Worm (Caenorhabditis elegans): Measurements from ENCODE around the gene arrd-22.
"Not testable (repeated sequence)": the region's sequence is repeated elsewhere in the genome, so short reads cannot be mapped to it uniquely, and the experiment has no call there.

The arrd-22 gene

DNA sequence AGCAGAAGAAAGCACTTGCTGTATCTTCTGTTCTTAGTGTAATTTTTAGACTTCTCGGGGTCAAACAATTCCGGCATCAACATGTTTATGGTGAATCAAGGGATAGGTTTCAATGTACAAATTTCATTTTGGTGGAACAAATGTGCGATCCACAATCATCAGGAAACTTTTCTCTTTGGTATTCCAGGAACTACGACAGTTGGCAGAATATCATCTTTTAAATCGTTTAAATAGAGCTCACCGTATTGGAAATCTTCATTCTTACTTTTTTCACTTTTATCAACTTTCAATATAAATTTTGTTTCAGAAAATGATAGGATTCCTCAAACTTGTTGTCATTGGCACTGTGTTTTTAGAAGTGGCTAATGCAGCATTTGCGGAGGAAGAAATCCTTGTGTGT, 13.6 kb upstream of the arrd-22 start, which contains the start of gene T20D4.12:
TSS of gene T20D4.12 (plus strand) at position 301 of the 400 bp plus-strand sequence.
- TF ChIP-seq ztf-23 (GFP tag; IDR thresholded peaks at IDR 0.05); klf-2 (GFP tag; conservative IDR thresholded peaks at IDR 0.05); flt-1 (GFP tag; IDR thresholded peaks at IDR 0.05): not testable (repeated sequence)

DNA sequence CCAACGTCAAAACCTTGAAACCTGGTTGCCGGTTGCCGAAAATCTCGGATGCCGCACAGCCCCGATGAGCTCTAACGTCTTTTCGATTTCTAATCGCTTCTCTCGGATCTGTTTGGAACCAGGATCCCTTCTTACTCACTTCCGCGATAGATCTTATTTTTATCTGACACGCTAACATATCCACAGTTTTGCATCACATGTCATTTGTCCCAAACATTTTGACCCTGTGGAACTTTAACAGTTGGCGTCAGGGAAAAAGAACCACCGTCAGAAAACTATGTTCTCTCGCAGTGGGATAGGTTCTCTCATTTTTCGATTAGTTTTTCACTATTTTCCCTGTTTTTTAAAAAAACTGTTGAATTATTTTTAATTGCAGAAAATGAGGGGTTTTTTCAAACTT, 12.0 kb upstream of the arrd-22 start, which contains the start of gene T20D4.11:
TSS of gene T20D4.11 (plus strand) at position 377 of the 400 bp plus-strand sequence.
- no peak for TF ChIP-seq klf-2 (GFP tag; conservative IDR thresholded peaks at IDR 0.05)
- TF ChIP-seq ztf-29 (GFP tag; IDR thresholded peaks at IDR 0.05), result no peak
- TF ChIP-seq ref-1 (GFP tag; conservative IDR thresholded peaks at IDR 0.05), result no peak
- TF ChIP-seq med-1 (GFP tag; optimal IDR thresholded peaks at IDR 0.05; ENCODE audit: insufficient read depth), result no peak
- TF ChIP-seq T22C8.4 (GFP tag; IDR thresholded peaks at IDR 0.05), result no peak
- no peak for TF ChIP-seq flt-1 (GFP tag; IDR thresholded peaks at IDR 0.05)
- TF ChIP-seq tab-1 (GFP tag; IDR thresholded peaks at IDR 0.05), result no peak
- TF ChIP-seq cog-1 (tag; optimal IDR thresholded peaks at IDR 0.05), result no peak
- TF ChIP-seq ztf-23 (GFP tag; IDR thresholded peaks at IDR 0.05), result no peak

DNA sequence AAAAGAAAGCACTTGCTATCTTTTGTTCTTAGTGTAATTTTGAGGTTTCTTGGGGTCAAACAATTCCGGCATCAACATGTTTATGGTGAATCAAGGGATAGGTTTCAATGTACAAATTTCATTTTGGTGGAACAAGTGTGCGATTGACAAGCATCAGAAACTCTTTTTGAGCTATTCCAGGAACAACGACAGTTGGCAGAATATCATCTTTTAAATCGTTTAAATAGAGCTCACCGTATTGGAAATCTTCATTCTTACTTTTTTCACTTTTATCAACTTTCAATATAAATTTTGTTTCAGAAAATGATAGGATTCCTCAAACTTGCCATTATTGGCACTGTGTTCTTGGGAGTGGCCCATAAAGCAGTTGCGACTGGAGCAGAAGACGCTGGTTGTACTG, 10.4 kb upstream of the arrd-22 start, which contains the start of gene T20D4.10:
TSS of gene T20D4.10 (plus strand) at position 301 of the 400 bp plus-strand sequence.
- not testable (repeated sequence) for TF ChIP-seq klf-2 (GFP tag; conservative IDR thresholded peaks at IDR 0.05); ref-1 (GFP tag; conservative IDR thresholded peaks at IDR 0.05); ztf-29 (GFP tag; IDR thresholded peaks at IDR 0.05)

DNA sequence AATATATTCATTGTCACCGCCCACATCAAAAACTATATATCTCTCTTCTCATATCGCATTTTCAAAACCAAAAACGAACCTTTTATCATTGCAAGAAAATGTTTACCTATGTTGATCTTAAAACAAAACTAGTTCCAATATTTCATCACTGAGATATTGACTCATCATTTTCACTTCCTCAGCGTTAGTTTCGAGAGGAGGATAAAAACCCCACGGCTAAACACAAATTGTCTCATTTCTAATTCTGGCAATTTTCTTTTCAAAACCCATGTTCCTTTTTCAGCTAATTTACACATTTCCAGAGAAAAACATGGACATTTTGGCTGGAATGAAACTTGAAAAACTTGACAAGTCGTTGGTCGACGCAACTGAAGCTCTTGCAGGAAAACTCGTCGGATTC, 1.7 kb upstream of the arrd-22 start, which contains the start of gene T20D4.7:
TSS of gene T20D4.7 (plus strand) at position 301 of the 400 bp plus-strand sequence.
- TF ChIP-seq flt-1 (GFP tag; IDR thresholded peaks at IDR 0.05), result no peak
- no peak for TF ChIP-seq klf-2 (GFP tag; conservative IDR thresholded peaks at IDR 0.05)
- TF ChIP-seq cog-1 (tag; optimal IDR thresholded peaks at IDR 0.05), result no peak
- no peak for TF ChIP-seq ztf-23 (GFP tag; IDR thresholded peaks at IDR 0.05)
- TF ChIP-seq med-1 (GFP tag; optimal IDR thresholded peaks at IDR 0.05; ENCODE audit: insufficient read depth), result no peak
- TF ChIP-seq ztf-29 (GFP tag; IDR thresholded peaks at IDR 0.05), result no peak
- no peak for TF ChIP-seq T22C8.4 (GFP tag; IDR thresholded peaks at IDR 0.05)

DNA sequence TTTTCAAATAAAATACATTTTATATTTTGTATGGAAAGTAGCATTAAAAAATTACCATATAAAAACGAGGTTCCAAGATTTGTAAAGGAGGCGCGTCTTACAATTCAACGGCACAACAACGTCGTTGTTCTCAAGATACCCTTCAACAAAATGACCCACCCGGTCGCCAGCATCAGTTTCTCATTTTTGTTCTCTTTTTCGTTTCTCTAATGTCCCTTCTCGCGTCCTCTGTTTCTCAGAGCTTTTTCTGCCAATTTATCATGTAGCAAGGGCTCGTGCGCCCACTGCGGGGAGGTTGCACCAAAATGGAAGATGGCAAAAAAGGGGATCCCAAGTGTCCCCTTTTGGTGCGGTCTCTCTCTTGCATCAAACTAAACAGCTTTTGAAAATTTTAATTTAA, 822 bp upstream of the arrd-22 start:
- TF ChIP-seq klf-2 (GFP tag; conservative IDR thresholded peaks at IDR 0.05), result no peak
- TF ChIP-seq tab-1 (GFP tag; IDR thresholded peaks at IDR 0.05), result no peak
- TF ChIP-seq cog-1 (tag; optimal IDR thresholded peaks at IDR 0.05), result no peak
- no peak for TF ChIP-seq T22C8.4 (GFP tag; IDR thresholded peaks at IDR 0.05)
- TF ChIP-seq ztf-23 (GFP tag; IDR thresholded peaks at IDR 0.05), result no peak
- no peak for TF ChIP-seq ztf-29 (GFP tag; IDR thresholded peaks at IDR 0.05)
- no peak for TF ChIP-seq flt-1 (GFP tag; IDR thresholded peaks at IDR 0.05)
- TF ChIP-seq med-1 (GFP tag; optimal IDR thresholded peaks at IDR 0.05; ENCODE audit: insufficient read depth), result no peak
- TF ChIP-seq ref-1 (GFP tag; conservative IDR thresholded peaks at IDR 0.05), result no peak

DNA sequence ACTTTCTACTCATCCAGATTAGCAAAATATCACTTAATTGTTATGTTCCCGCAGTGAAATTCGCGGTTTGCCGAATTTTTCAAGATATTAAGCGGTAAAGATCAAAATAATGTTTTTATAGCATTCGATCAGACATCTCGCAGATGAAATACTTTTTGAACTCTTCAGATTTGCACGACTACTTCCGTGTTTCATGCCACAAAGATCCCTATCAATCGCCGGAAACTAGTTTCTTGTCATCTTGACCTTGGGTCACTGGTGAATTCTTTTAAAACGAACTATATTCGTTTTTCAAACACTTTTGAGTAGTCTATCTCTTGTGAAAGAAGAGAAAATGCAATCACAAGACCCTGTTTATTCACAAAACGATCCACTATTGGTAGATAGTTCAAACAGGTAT, 2.7 kb downstream of the arrd-22 start, which contains the start of gene txt-11:
TSS of gene txt-11 (plus strand) at position 301 of the 400 bp plus-strand sequence.
- TF ChIP-seq T22C8.4 (GFP tag; IDR thresholded peaks at IDR 0.05) (no peak), med-1 (GFP tag; optimal IDR thresholded peaks at IDR 0.05; ENCODE audit: insufficient read depth) (no peak), tab-1 (GFP tag; IDR thresholded peaks at IDR 0.05) (no peak), ztf-23 (GFP tag; IDR thresholded peaks at IDR 0.05) (no peak), cog-1 (tag; optimal IDR thresholded peaks at IDR 0.05) (no peak), ztf-29 (GFP tag; IDR thresholded peaks at IDR 0.05) (no peak), klf-2 (GFP tag; conservative IDR thresholded peaks at IDR 0.05) (no peak), flt-1 (GFP tag; IDR thresholded peaks at IDR 0.05) (no peak), ref-1 (GFP tag; conservative IDR thresholded peaks at IDR 0.05) (no peak)

DNA sequence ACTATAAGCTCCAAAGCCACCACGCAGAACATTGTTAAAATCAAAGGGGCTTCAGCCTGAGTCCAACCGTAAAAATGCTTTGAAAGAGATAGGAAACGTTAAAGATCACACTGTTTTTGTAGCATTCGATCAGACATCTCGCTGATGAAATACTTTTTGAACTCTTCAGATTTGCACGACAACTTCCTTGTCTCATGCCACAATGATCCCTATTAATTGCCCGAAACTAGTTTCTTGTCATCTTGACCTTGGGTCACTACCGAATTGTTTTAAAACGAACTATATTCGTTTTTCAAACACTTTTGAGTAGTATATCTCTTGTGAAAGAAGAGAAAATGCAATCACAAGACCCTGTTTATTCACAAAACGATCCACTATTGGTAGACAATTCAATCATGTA, 7.6 kb downstream of the arrd-22 start, which contains the start of gene T20D4.3:
TSS of gene T20D4.3 (plus strand) at position 301 of the 400 bp plus-strand sequence.
- TF ChIP-seq T22C8.4 (GFP tag; IDR thresholded peaks at IDR 0.05), result no peak
- TF ChIP-seq med-1 (GFP tag; optimal IDR thresholded peaks at IDR 0.05; ENCODE audit: insufficient read depth), result no peak
- TF ChIP-seq ztf-23 (GFP tag; IDR thresholded peaks at IDR 0.05), result no peak
- TF ChIP-seq cog-1 (tag; optimal IDR thresholded peaks at IDR 0.05), result no peak
- no peak for TF ChIP-seq ztf-29 (GFP tag; IDR thresholded peaks at IDR 0.05)
- no peak for TF ChIP-seq klf-2 (GFP tag; conservative IDR thresholded peaks at IDR 0.05)
- TF ChIP-seq flt-1 (GFP tag; IDR thresholded peaks at IDR 0.05), result no peak
- no peak for TF ChIP-seq ref-1 (GFP tag; conservative IDR thresholded peaks at IDR 0.05)
- TF ChIP-seq tab-1 (GFP tag; IDR thresholded peaks at IDR 0.05), result no peak

DNA sequence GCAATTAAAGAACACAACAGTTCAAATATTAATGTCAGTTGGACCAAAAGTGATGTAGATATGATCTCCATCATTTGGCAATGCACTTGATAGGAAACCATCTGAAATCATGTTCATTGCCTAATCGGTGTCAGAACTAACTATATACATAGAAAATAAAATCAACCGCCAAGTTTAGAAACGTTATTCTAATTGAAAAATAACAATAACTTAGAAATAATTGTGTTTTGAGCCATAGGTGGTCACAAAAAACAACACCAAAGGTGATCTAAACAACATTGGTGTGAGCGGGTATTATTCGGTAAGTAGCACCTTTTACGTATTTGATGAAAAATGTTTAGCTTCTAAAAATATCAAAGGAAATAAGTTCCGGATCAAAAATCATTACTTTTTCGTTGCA, 14.0 kb downstream of the arrd-22 start, which contains the start of gene srab-21:
TSS of gene srab-21 (minus strand) at position 101 of the 400 bp plus-strand sequence.
- no peak for TF ChIP-seq cog-1 (tag; optimal IDR thresholded peaks at IDR 0.05)
- no peak for TF ChIP-seq ztf-29 (GFP tag; IDR thresholded peaks at IDR 0.05)
- no peak for TF ChIP-seq tab-1 (GFP tag; IDR thresholded peaks at IDR 0.05)
- TF ChIP-seq ref-1 (GFP tag; conservative IDR thresholded peaks at IDR 0.05), result no peak

DNA sequence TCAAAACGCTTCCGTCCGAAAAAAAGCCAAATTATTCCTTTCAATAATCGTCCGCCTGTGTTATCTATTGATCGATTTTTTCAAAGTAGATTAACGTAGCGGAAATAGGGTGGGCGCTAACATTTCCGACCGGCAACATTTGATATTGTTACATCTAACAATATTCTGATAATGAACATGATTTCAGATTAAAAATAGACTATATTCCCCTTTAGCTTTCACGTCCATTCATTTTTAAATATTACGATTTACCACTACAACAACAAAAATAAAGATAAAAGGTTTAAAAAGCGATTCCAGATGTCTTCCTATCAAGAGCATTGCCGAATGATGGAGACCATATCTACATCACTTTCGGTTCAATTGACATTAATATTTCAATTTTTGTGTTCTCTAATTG, 15.8 kb downstream of the arrd-22 start, which contains the start of gene srab-22:
TSS of gene srab-22 (plus strand) at position 301 of the 400 bp plus-strand sequence.
- no peak for TF ChIP-seq T22C8.4 (GFP tag; IDR thresholded peaks at IDR 0.05)
- no peak for TF ChIP-seq cog-1 (tag; optimal IDR thresholded peaks at IDR 0.05)
- no peak for TF ChIP-seq klf-2 (GFP tag; conservative IDR thresholded peaks at IDR 0.05)
- no peak for TF ChIP-seq ztf-29 (GFP tag; IDR thresholded peaks at IDR 0.05)
- TF ChIP-seq ztf-23 (GFP tag; IDR thresholded peaks at IDR 0.05), result no peak
- no peak for TF ChIP-seq flt-1 (GFP tag; IDR thresholded peaks at IDR 0.05)
- TF ChIP-seq ref-1 (GFP tag; conservative IDR thresholded peaks at IDR 0.05), result no peak
- TF ChIP-seq med-1 (GFP tag; optimal IDR thresholded peaks at IDR 0.05; ENCODE audit: insufficient read depth), result no peak
- TF ChIP-seq tab-1 (GFP tag; IDR thresholded peaks at IDR 0.05), result no peak

DNA sequence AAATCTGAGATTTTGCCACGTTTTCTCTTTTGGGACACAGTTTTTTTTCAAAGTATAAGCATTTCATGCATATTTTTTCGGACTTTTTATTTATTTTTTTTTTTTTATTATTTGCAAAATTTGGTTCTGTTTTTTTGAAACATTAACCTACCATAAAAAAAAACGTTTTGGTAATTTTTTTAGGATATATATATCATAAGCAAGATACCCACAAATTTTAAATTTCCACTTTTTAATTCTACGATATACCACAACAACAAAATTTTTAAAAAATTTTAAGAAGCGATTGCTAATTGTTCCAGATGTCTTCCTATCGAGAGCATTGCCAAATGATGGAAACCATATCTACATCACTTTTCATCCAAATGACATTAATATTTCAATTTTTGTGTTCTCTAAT, 18.4 kb downstream of the arrd-22 start, which contains the start of gene srab-20:
TSS of gene srab-20 (plus strand) at position 301 of the 400 bp plus-strand sequence.
- no peak for TF ChIP-seq cog-1 (tag; optimal IDR thresholded peaks at IDR 0.05)
- TF ChIP-seq ref-1 (GFP tag; conservative IDR thresholded peaks at IDR 0.05), result no peak
- no peak for TF ChIP-seq ztf-23 (GFP tag; IDR thresholded peaks at IDR 0.05)
- no peak for TF ChIP-seq T22C8.4 (GFP tag; IDR thresholded peaks at IDR 0.05)
- no peak for TF ChIP-seq flt-1 (GFP tag; IDR thresholded peaks at IDR 0.05)
- TF ChIP-seq ztf-29 (GFP tag; IDR thresholded peaks at IDR 0.05), result no peak
- TF ChIP-seq tab-1 (GFP tag; IDR thresholded peaks at IDR 0.05), result no peak
- no peak for TF ChIP-seq klf-2 (GFP tag; conservative IDR thresholded peaks at IDR 0.05)
- no peak for TF ChIP-seq med-1 (GFP tag; optimal IDR thresholded peaks at IDR 0.05; ENCODE audit: insufficient read depth)
